Fruit fly (Drosophila melanogaster): Measurements from ENCODE around the gene DopEcR.

DopEcR gene

dm6 chr3L:4328048-4328447 lies 52.1 kb downstream of the DopEcR start:
- TF ChIP-seq Myc (optimal IDR thresholded peaks at IDR 0.05): no peak
- no peak for TF ChIP-seq h (optimal IDR thresholded peaks at IDR 0.05)
- no peak for TF ChIP-seq ttk (optimal IDR thresholded peaks at IDR 0.05)
- TF ChIP-seq psq (optimal IDR thresholded peaks at IDR 0.05): no peak
- TF ChIP-seq Sin3A (optimal IDR thresholded peaks at IDR 0.05): no peak
- no peak for TF ChIP-seq insv (optimal IDR thresholded peaks at IDR 0.05)

- TF ChIP-seq psq (optimal IDR thresholded peaks at IDR 0.05) (no peak), insv (optimal IDR thresholded peaks at IDR 0.05) (no peak), Sin3A (optimal IDR thresholded peaks at IDR 0.05) (no peak), ttk (optimal IDR thresholded peaks at IDR 0.05) (no peak), h (optimal IDR thresholded peaks at IDR 0.05) (no peak), Myc (optimal IDR thresholded peaks at IDR 0.05) (no peak)
Measured at dm6 chr3L:4322032-4322617, 58.1 kb downstream of the DopEcR start, which contains the start of gene CG15014. Gene CG15014 (minus strand): TSS chr3L:4322259.

DNA sequence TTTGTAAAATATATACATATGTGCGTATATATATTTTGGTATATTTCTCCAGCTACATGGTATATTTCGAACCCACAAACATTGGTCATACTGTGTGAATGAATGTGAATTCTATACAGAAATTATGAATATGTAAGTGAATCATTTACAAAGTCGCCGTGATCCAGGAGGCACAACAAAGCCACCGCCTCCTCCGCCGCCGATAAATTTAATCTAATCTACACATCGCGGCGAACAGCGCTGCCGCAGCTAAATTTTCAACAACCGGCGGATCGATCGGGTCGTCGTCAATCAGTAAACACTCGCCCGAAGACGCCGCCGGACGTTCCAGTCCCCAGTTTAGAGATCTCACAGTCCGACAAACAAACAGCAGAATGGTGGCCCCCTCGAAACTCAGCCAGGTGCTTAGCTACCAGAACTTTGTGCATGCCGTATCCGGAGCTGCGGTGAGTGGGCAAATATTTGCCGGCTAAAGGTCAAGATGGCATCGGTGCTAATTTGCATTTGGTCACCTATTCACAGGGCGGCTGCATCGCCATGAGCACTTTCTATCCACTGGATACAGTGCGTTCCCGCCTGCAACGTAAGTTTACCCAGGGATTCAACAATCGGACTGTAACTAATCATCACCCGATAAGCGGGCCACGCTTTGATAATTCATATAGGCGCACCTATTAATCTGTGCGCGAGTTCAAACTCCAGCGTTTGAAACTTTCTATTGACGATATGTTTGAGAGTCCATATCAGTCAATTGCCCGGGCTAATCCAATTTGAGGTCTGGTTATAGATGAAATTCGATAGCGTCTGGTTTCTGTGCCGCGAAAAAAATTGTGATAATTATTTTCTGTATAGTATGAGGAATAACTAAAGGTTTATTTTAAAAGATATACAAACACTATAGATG lies 61.3 kb downstream of the DopEcR start, which contains the start of gene PMP34:
Gene PMP34, plus strand, starts transcription at position 79 of the 904 bp plus-strand sequence.
- TF ChIP-seq insv (optimal IDR thresholded peaks at IDR 0.05) (no peak), Sin3A (optimal IDR thresholded peaks at IDR 0.05) (no peak), ttk (optimal IDR thresholded peaks at IDR 0.05) (no peak), h (optimal IDR thresholded peaks at IDR 0.05) (no peak), psq (optimal IDR thresholded peaks at IDR 0.05) (no peak), Myc (optimal IDR thresholded peaks at IDR 0.05) (no peak)

Data from Kc167 (cell line).